Worm (Caenorhabditis elegans): Measurements from ENCODE around the gene K01D12.20.

- TF ChIP-seq ceh-24 (tag; optimal IDR thresholded peaks at IDR 0.05), result no peak
- TF ChIP-seq ceh-2 (tag; optimal IDR thresholded peaks at IDR 0.05), result no peak
- no peak for TF ChIP-seq ceh-30 (tag; optimal IDR thresholded peaks at IDR 0.05)
Observed at ce11 chrV:12417277-12417676, 16.7 kb upstream of the K01D12.20 start, which contains the start of gene cdr-3.
